Worm (Caenorhabditis elegans) whole organism, L4 larva: ENCODE data around the gene rde-12.

Experiments
- D1046.2 ChIP-seq: fragments of 200-800 bp; sonication (Bioruptor generic); IDR thresholded peaks from 2 replicates; pipeline ENCODE4 v1.3.6; 2022; ENCODE audit warnings: missing genetic modification characterization, missing compliant biosample characterization
- F10B5.3 ChIP-seq: sonication (generic microtip); optimal IDR thresholded peaks from 2 replicates; lab custom pipeline; 2016; ENCODE audit warnings: mild to moderate bottlenecking, missing genetic modification characterization, missing compliant biosample characterization
- F44E2.7 ChIP-seq: fragments of 200-800 bp; sonication (Bioruptor generic); IDR thresholded peaks from 2 replicates; pipeline ENCODE4 v2.1.2; 2022; ENCODE audit warnings: missing genetic modification characterization, missing compliant biosample characterization
- F49E8.2 ChIP-seq: sonication (generic microtip); optimal IDR thresholded peaks from 2 replicates; lab custom pipeline; 2016; ENCODE audit warnings: missing compliant biosample characterization, mild to moderate bottlenecking, missing genetic modification characterization, borderline replicate concordance
- Y105C5A.15 ChIP-seq: fragments of 200-800 bp; sonication (Bioruptor generic); IDR thresholded peaks from 2 replicates; pipeline ENCODE4 v1.3.6; 2022; ENCODE audit warnings: missing genetic modification characterization, missing compliant biosample characterization
- aha-1 ChIP-seq: fragments of 150-350 bp; peaks from one replicate; lab custom pipeline; 2014; ENCODE audit warnings: missing biosample characterization, missing genetic modification characterization
- attf-4 ChIP-seq: sonication (generic microtip); optimal IDR thresholded peaks from 3 replicates; lab custom pipeline; 2017; ENCODE audit warnings: missing biosample characterization, missing genetic modification characterization
- daf-16 ChIP-seq, 3 experiments: sonication (generic microtip); optimal IDR thresholded peaks; 2 replicates each; lab custom pipeline; 2016 to 2017; ENCODE audit warnings: missing genetic modification characterization in 3 of 3, missing genetic modification reagents in 3 of 3, mild to moderate bottlenecking in 2 of 3, missing compliant biosample characterization in 2 of 3, missing biosample characterization in 1 of 3, moderate library complexity in 1 of 3
- daf-8 ChIP-seq: fragments of 200-800 bp; sonication (Bioruptor generic); IDR thresholded peaks from 2 replicates; pipeline ENCODE4 v1.3.6; 2022; ENCODE audit warnings: missing genetic modification characterization, missing compliant biosample characterization
- dmd-6 ChIP-seq: fragments of 200-800 bp; sonication (Bioruptor generic); IDR thresholded peaks from 2 replicates; pipeline ENCODE4 v1.3.6; 2022; ENCODE audit warnings: missing genetic modification reagents, missing genetic modification characterization, missing compliant biosample characterization
- dpl-1 ChIP-seq: fragments of 150-350 bp; optimal IDR thresholded peaks from 2 replicates; lab custom pipeline; 2014; ENCODE audit warnings: missing biosample characterization, missing genetic modification reagents, missing genetic modification characterization
- duxl-1 ChIP-seq: sonication (generic microtip); optimal IDR thresholded peaks from 2 replicates; lab custom pipeline; 2016; ENCODE audit warnings: mild to moderate bottlenecking, missing genetic modification characterization, moderate library complexity, missing compliant biosample characterization; ENCODE audit not compliant: poor library complexity
- dve-1 ChIP-seq: sonication (generic microtip); optimal IDR thresholded peaks from 2 replicates; lab custom pipeline; 2017; ENCODE audit warnings: antibody characterized with exemption, mild to moderate bottlenecking, missing genetic modification characterization, missing compliant biosample characterization; ENCODE audit not compliant: insufficient read depth
- egl-27 ChIP-seq: sonication (generic microtip); optimal IDR thresholded peaks from 3 replicates; lab custom pipeline; 2017; ENCODE audit warnings: missing biosample characterization, missing genetic modification reagents, missing genetic modification characterization
- egl-43 ChIP-seq: fragments of 200-800 bp; sonication (Bioruptor generic); IDR thresholded peaks from 2 replicates; pipeline ENCODE4 v1.3.6; 2022; ENCODE audit warnings: missing genetic modification reagents, missing genetic modification characterization, missing compliant biosample characterization
- fkh-10 ChIP-seq: fragments of 150-350 bp; optimal IDR thresholded peaks from 2 replicates; lab custom pipeline; 2014; ENCODE audit warnings: missing biosample characterization, missing genetic modification reagents, missing genetic modification characterization
- hlh-11 ChIP-seq: fragments of 200-800 bp; sonication (Bioruptor generic); optimal IDR thresholded peaks from 2 replicates; lab custom pipeline; 2018; ENCODE audit warnings: mild to moderate bottlenecking, missing genetic modification characterization, missing compliant biosample characterization
- hlh-30 ChIP-seq: sonication (generic microtip); optimal IDR thresholded peaks from 2 replicates; lab custom pipeline; 2017; ENCODE audit warnings: antibody characterized with exemption, mild to moderate bottlenecking, missing genetic modification characterization, missing compliant biosample characterization; ENCODE audit not compliant: insufficient read depth
- lin-15B ChIP-seq: fragments of 150-350 bp; sonication (generic microtip); optimal IDR thresholded peaks from 3 replicates; lab custom pipeline; 2014; ENCODE audit warnings: missing biosample characterization, missing genetic modification characterization
- lin-29 ChIP-seq: fragments of 200-800 bp; sonication (Bioruptor generic); IDR thresholded peaks from 2 replicates; pipeline ENCODE4 v1.3.6; 2022; ENCODE audit warnings: missing genetic modification reagents, missing genetic modification characterization, missing compliant biosample characterization
- lin-38 ChIP-seq: fragments of 200-800 bp; sonication (Bioruptor generic); IDR thresholded peaks from 2 replicates; pipeline ENCODE4 v1.3.6; 2022; ENCODE audit warnings: missing genetic modification reagents, missing genetic modification characterization, missing compliant biosample characterization
- lsy-2 ChIP-seq, 2 experiments: fragments of 150-350 bp in 1 of 2; sonication (generic microtip) in 1 of 2; optimal IDR thresholded peaks; 2 replicates each; lab custom pipeline; 2014 to 2017; ENCODE audit warnings: missing biosample characterization in 2 of 2, missing genetic modification characterization in 2 of 2
- mdl-1 ChIP-seq, 2 experiments: fragments of 150-350 bp in 1 of 2; sonication (generic microtip) in 1 of 2; optimal IDR thresholded peaks; 2 replicates each; lab custom pipeline; 2014 to 2017; ENCODE audit warnings: missing biosample characterization in 2 of 2, missing genetic modification characterization in 2 of 2
- mdt-29 ChIP-seq: fragments of 200-800 bp; sonication (Bioruptor generic); IDR thresholded peaks from 2 replicates; pipeline ENCODE4 v1.3.6; 2022; ENCODE audit warnings: missing genetic modification reagents, missing genetic modification characterization, missing compliant biosample characterization
- mep-1 ChIP-seq: fragments of 150-350 bp; sonication (generic microtip); optimal IDR thresholded peaks from 3 replicates; lab custom pipeline; 2014; ENCODE audit warnings: missing biosample characterization, missing genetic modification characterization
- mes-2 ChIP-seq: sonication (generic microtip); optimal IDR thresholded peaks from 2 replicates; lab custom pipeline; 2016; ENCODE audit warnings: missing genotype, mild to moderate bottlenecking, missing genetic modification characterization, missing compliant biosample characterization; ENCODE audit not compliant: poor library complexity, severe bottlenecking
- nhr-10 ChIP-seq: fragments of 150-350 bp; optimal IDR thresholded peaks from 2 replicates; lab custom pipeline; 2014; ENCODE audit warnings: missing biosample characterization, missing genetic modification characterization
- nhr-102 ChIP-seq: sonication (generic microtip); optimal IDR thresholded peaks from 2 replicates; lab custom pipeline; 2016; ENCODE audit warnings: mild to moderate bottlenecking, missing genetic modification characterization, moderate library complexity, missing compliant biosample characterization
- nhr-77 ChIP-seq: fragments of 150-350 bp; optimal IDR thresholded peaks from 2 replicates; lab custom pipeline; 2014; ENCODE audit warnings: missing biosample characterization, missing genetic modification characterization
- pqm-1 ChIP-seq: sonication (generic microtip); optimal IDR thresholded peaks from 2 replicates; lab custom pipeline; 2017; ENCODE audit warnings: missing biosample characterization, missing genetic modification characterization
- rbr-2 ChIP-seq: sonication (generic microtip); optimal IDR thresholded peaks from 2 replicates; lab custom pipeline; 2016; ENCODE audit warnings: missing genotype, missing genetic modification characterization, missing compliant biosample characterization
- saeg-2 ChIP-seq: fragments of 200-800 bp; sonication (Bioruptor generic); IDR thresholded peaks from 2 replicates; pipeline ENCODE4 v1.3.6; 2022; ENCODE audit warnings: missing genetic modification reagents, missing genetic modification characterization, missing compliant biosample characterization
- set-16 ChIP-seq: fragments of 200-800 bp; sonication (Bioruptor generic); IDR thresholded peaks from 2 replicates; pipeline ENCODE4 v1.3.6; 2022; ENCODE audit warnings: missing genetic modification reagents, missing genetic modification characterization, missing compliant biosample characterization
- unc-62 ChIP-seq, 3 experiments: fragments of 150-350 bp in 1 of 3; sonication (generic microtip); optimal IDR thresholded peaks in 2 of 3; peaks in 1 of 3; 1 replicate in 1 of 3; 2 replicates in 2 of 3; lab custom pipeline; 2014 to 2017; ENCODE audit warnings: missing biosample characterization in 3 of 3, missing genetic modification characterization in 3 of 3, missing genetic modification reagents in 3 of 3, missing genotype in 1 of 3

The rde-12 gene

DNA sequence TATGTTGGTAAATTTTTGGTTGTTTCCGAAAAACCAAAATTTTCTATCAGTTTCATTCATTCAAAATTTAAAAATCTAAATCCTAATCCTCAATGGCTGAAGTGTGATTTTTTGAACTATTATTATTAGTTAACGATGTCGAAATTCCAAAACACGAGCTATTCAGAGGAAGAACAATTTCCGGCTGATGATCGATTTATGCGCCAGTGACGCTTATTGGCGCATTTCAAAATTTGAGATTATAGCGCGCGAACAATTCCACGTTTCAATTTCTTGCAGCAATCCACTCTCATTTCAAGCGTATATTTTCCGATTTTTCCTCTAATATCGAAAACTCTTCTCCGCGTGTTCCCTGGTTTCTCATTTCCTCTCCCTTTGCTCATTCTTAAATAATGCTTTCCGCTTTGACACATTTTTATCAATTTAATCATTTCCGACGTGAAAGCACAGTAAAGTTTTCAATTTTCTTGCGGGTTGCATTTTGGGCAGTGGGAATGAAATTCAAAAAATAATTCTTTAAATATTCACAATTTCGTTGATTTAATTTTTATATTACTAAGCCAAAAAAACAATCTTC lies 761 bp upstream of the rde-12 start:
- TF ChIP-seq saeg-2 (GFP tag; lab: Robert Waterston, UW), result no peak
- TF ChIP-seq dpl-1 (GFP tag; lab: Kevin White, UChicago), result peak; percentile 58
- peak; percentile 49 for TF ChIP-seq duxl-1
- TF ChIP-seq mdl-1 (tag; optimal IDR thresholded peaks at IDR 0.05; lab: Kevin White, UChicago), result peak in 1 of 2 experiments; percentile 5
- TF ChIP-seq lin-29 (GFP tag; lab: Robert Waterston, UW), result no peak
- TF ChIP-seq dve-1 (tag; lab: Kevin White, UChicago), result peak; percentile 41
- TF ChIP-seq hlh-11, result peak; percentile 25
- peak; percentile 54 for TF ChIP-seq mes-2 (tag; lab: Kevin White, UChicago)
- TF ChIP-seq lin-15B, result peak; percentile 7
- TF ChIP-seq egl-27 (tag; lab: Kevin White, UChicago), result no peak
- TF ChIP-seq nhr-77 (tag; lab: Kevin White, UChicago), result peak; percentile 22
- no peak for TF ChIP-seq nhr-10 (tag; lab: Kevin White, UChicago)
- TF ChIP-seq lsy-2 (tag; optimal IDR thresholded peaks at IDR 0.05; lab: Kevin White, UChicago), result peak in 1 of 2 experiments; percentile 56
- TF ChIP-seq fkh-10 (GFP tag; lab: Kevin White, UChicago), result no peak
- TF ChIP-seq Y105C5A.15 (GFP tag; lab: Robert Waterston, UW), result no peak
- TF ChIP-seq attf-4, result no peak
- peak; percentile 37 for TF ChIP-seq hlh-30
- no peak for TF ChIP-seq F49E8.2 (tag; lab: Kevin White, UChicago)
- TF ChIP-seq aha-1 (tag; lab: Kevin White, UChicago), result peak; percentile 6
- no peak for TF ChIP-seq nhr-102 (tag; lab: Kevin White, UChicago)
- peak; percentile 44 for TF ChIP-seq dmd-6
- peak; percentile 21 for TF ChIP-seq pqm-1
- TF ChIP-seq D1046.2 (GFP tag; lab: Robert Waterston, UW), result 0 out of 2 replicates have a peak, but pooled peaks have one; percentile 21
- peak; percentile 58 for TF ChIP-seq lin-38 (GFP tag; lab: Robert Waterston, UW)
- TF ChIP-seq egl-43 (GFP tag; lab: Robert Waterston, UW), result 0 out of 2 replicates have a peak, but pooled peaks have one; percentile 50
- TF ChIP-seq daf-16 (GFP tag; optimal IDR thresholded peaks at IDR 0.05; lab: Kevin White, UChicago), result no peak
- peak; percentile 2 for TF ChIP-seq daf-16 (tag; optimal IDR thresholded peaks at IDR 0.05; lab: Kevin White, UChicago)
- peak; percentile 30 for TF ChIP-seq mep-1 (tag; lab: Kevin White, UChicago)
- peak; percentile 20 for TF ChIP-seq rbr-2 (tag; lab: Kevin White, UChicago)
- 0 out of 2 replicates have a peak, but pooled peaks have one; percentile 38 for TF ChIP-seq mdt-29
- peak; percentile 26 for TF ChIP-seq F10B5.3 (tag; lab: Kevin White, UChicago)

ce11 chrV:13666460-13666859 lies 1.3 kb downstream of the rde-12 start:
- TF ChIP-seq aha-1 (tag; lab: Kevin White, UChicago) (peak; percentile 96), lin-29 (GFP tag; lab: Robert Waterston, UW) (no peak), unc-62 (GFP tag; optimal IDR thresholded peaks at IDR 0.05 in 1 of 2; lab: Kevin White, UChicago) (peak in 1 of 2 experiments; percentile 56), unc-62 (tag; optimal IDR thresholded peaks at IDR 0.05; lab: Kevin White, UChicago) (no peak)
- TF ChIP-seq, all 104 proteins: peak for 2

- no peak for TF ChIP-seq daf-8 (GFP tag; lab: Robert Waterston, UW)
- no peak for TF ChIP-seq lin-15B
- peak; percentile 93 for TF ChIP-seq set-16
- TF ChIP-seq F44E2.7, result 0 out of 2 replicates have a peak, but pooled peaks have one; percentile 36
- peak; percentile 33; the same call in 1 of the 2 replicates for TF ChIP-seq D1046.2 (GFP tag; lab: Robert Waterston, UW)
Observed at ce11 chrV:13668337-13668736, 3.1 kb downstream of the rde-12 start.
